Fruit fly (Drosophila melanogaster): ENCODE data around the gene Yp3.

Yp3 gene

DNA sequence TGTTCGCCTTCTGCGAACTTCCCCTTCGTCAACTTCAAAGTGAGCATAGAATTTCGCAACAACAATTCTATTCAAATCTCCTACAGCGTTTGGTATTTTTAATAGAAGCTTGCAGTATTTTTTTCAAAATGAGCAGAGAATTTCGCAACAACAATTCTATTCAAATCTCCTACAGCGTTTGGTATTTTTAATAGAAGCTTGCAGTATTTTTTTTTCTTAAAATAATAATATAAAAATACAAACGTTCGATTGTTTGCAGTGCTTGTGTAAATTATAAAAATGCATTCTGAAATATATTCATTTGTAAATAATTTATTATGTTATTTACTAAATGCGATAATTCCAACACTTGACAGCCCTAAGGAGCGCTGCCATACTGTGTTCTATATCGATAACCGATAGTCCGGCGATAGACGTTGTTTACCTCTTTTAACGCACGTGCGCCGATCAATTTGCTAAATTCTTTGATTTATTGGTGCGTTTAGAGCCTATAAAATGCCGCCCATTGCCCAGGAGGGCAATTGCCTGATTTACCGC lies 2.5 kb upstream of the Yp3 start, which contains the start of the genes CG32625 and Rtc1 (continued):
- TF ChIP-seq emc (GFP tag; optimal IDR thresholded peaks at IDR 0.05) (no peak), CG12155 (GFP tag; optimal IDR thresholded peaks at IDR 0.05) (peak; percentile 20), CG11695 (GFP tag; IDR thresholded peaks at IDR 0.05) (no peak), CG9215 (GFP tag; IDR thresholded peaks at IDR 0.05) (no peak), Nf-YB (GFP tag; optimal IDR thresholded peaks at IDR 0.05) (peak; percentile 7), CG7556 (GFP tag; optimal IDR thresholded peaks at IDR 0.05) (peak; percentile 41), Sry-β (GFP tag; optimal IDR thresholded peaks at IDR 0.05) (no peak), Xrp1 (GFP tag; IDR thresholded peaks at IDR 0.05) (peak; percentile 60; the same call in 1 of the 2 replicates), Hr78 (GFP tag; optimal IDR thresholded peaks at IDR 0.05) (no peak), hkb (optimal IDR thresholded peaks at IDR 0.05) (no peak), hkb (GFP tag; IDR thresholded peaks at IDR 0.05) (peak; percentile 57; the same call in 1 of the 2 replicates), onecut (GFP tag; IDR thresholded peaks at IDR 0.05) (no peak), CG6654 (GFP tag; optimal IDR thresholded peaks at IDR 0.05) (no peak), Pdp1 (GFP tag; optimal IDR thresholded peaks at IDR 0.05) (peak in 1 of 2 experiments; percentile 4), Lim3 (GFP tag; IDR thresholded peaks at IDR 0.05) (no peak), CG4424 (GFP tag; optimal IDR thresholded peaks at IDR 0.05) (peak; percentile 47), CG8089 (GFP tag; optimal IDR thresholded peaks at IDR 0.05) (no peak), maf-S (GFP tag; optimal IDR thresholded peaks at IDR 0.05) (no peak), CG1602 (GFP tag; optimal IDR thresholded peaks at IDR 0.05) (peak; percentile 10), CG17385 (GFP tag; optimal IDR thresholded peaks at IDR 0.05) (peak; percentile 29), Hand (GFP tag; optimal IDR thresholded peaks at IDR 0.05) (peak; percentile 19), jigr1 (GFP tag; IDR thresholded peaks at IDR 0.05) (no peak), CG18011 (GFP tag; optimal IDR thresholded peaks at IDR 0.05) (peak; percentile 40), CG2199 (GFP tag; IDR thresholded peaks at IDR 0.05) (no peak), lab (GFP tag; optimal IDR thresholded peaks at IDR 0.05) (peak; percentile 59), Elba2 (GFP tag; optimal IDR thresholded peaks at IDR 0.05) (no peak), CG1832 (GFP tag; optimal IDR thresholded peaks at IDR 0.05) (no peak), Optix (GFP tag; IDR thresholded peaks at IDR 0.05) (no peak), hbn (GFP tag; IDR thresholded peaks at IDR 0.05; ENCODE audit: partially characterized antibody) (peak; percentile 24; the same call in 1 of the 2 replicates), CG12391 (tag; optimal IDR thresholded peaks at IDR 0.05) (peak; percentile 75), D19B (GFP tag; optimal IDR thresholded peaks at IDR 0.05) (no peak), CG2678 (tag; optimal IDR thresholded peaks at IDR 0.05) (peak; percentile 62), unc-4 (GFP tag; IDR thresholded peaks at IDR 0.05; ENCODE audit: partially characterized antibody) (peak; percentile 67), Abd-B (GFP tag; optimal IDR thresholded peaks at IDR 0.05) (no peak), sens-2 (GFP tag; IDR thresholded peaks at IDR 0.05) (no peak), CG4328 (GFP tag; optimal IDR thresholded peaks at IDR 0.05) (peak; percentile 5), CG6854 (GFP tag; optimal IDR thresholded peaks at IDR 0.05) (no peak), D (optimal IDR thresholded peaks at IDR 0.05) (no peak), D (GFP tag; optimal IDR thresholded peaks at IDR 0.05) (no peak), Tbp (GFP tag; optimal IDR thresholded peaks at IDR 0.05) (no peak), pros (GFP tag; optimal IDR thresholded peaks at IDR 0.05) (no peak), Deaf1 (tag; optimal IDR thresholded peaks at IDR 0.05) (peak; percentile 22), Drgx (GFP tag; IDR thresholded peaks at IDR 0.05) (no peak), Lpt (GFP tag; optimal IDR thresholded peaks at IDR 0.05) (no peak), CG6254 (GFP tag; optimal IDR thresholded peaks at IDR 0.05) (no peak), Antp (GFP tag; optimal IDR thresholded peaks at IDR 0.05) (no peak), CG4617 (GFP tag; optimal IDR thresholded peaks at IDR 0.05; ENCODE audit: borderline replicate concordance) (peak; percentile 1), tgo (GFP tag; IDR thresholded peaks at IDR 0.05) (peak; percentile 37; the same call in 1 of the 3 replicates), CG12219 (GFP tag; optimal IDR thresholded peaks at IDR 0.05) (no peak), Dbx (GFP tag; IDR thresholded peaks at IDR 0.05) (peak; percentile 42; the same call in 1 of the 3 replicates), kni (GFP tag; optimal IDR thresholded peaks at IDR 0.05) (no peak)
